Fruit fly (Drosophila melanogaster) whole organism: ENCODE data around the gene TrpRS.
A peak's percentile ranks its signal among the peaks of the same experiment; 100 is the strongest.

Source experiments
- CG8478 ChIP-seq: fragments of >200 bp; optimal IDR thresholded peaks from 2 replicates; lab custom pipeline; 2018; ENCODE audit warnings: inconsistent platforms
- Dll ChIP-seq: fragments of >200 bp; optimal IDR thresholded peaks from 2 replicates; lab custom pipeline; 2017
- EcR ChIP-seq, 2 experiments: fragments of >200 bp; optimal IDR thresholded peaks; 2 replicates each; lab custom pipeline; 2017; ENCODE audit warnings: missing biosample characterization in 2 of 2, missing genetic modification characterization in 2 of 2, missing genetic modification reagents in 2 of 2

Gene TrpRS

DNA sequence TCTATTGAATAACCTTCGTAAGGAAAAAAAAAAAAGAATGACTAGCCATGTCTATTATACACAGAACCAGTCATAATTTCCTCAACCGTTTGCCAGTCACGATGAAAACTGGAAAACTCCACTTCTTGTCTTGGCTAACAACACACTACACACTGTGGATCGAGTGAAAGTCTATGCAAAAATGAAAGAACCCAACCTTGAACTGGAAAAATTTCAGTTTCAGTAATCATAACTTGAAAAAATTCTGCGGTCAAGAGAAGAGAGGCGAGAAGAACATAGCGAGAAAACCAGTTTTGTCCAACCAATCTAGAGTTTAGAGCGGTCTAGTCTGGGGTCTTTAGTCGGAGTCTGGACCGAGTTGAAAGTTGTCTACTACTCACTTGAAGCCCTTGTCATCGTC is 49.1 kb downstream of the TrpRS start:
- no peak for TF ChIP-seq CG8478 (lab: Kevin White, UChicago)
- peak in 1 of 2 experiments; percentile 24 for TF ChIP-seq EcR (GFP tag; optimal IDR thresholded peaks at IDR 0.05; lab: Kevin White, UChicago)

DNA sequence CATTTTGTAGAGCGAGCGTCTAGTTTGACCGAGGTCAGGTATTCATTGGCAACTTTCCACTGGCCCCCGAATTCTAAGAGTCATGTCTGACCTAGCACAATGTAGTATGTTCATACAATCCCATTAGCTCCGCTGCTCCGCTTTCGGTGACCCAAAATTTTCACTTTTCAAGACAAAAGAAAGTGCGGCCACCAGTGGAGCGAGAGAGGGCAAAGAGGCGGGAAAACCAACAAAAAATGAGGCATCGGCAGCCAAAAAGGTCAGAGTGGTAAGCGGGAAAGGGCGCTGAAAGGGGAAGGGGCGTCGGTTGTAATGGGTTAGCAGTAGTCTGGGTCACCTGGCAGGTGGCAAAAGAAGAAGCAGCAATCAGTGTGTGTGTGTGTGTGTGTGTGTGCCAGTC is 51.2 kb downstream of the TrpRS start:
- TF ChIP-seq Dll (lab: Kevin White, UChicago) (no peak), EcR (GFP tag; optimal IDR thresholded peaks at IDR 0.05; lab: Kevin White, UChicago) (no peak), CG8478 (lab: Kevin White, UChicago) (no peak)
